Worm (Caenorhabditis elegans) whole organism, late embryonic: ENCODE data around the gene F35F10.5.

Experiments used
- ceh-31 ChIP-seq: sonication (generic microtip); optimal IDR thresholded peaks from 2 replicates; lab custom pipeline; 2016; ENCODE audit warnings: missing genetic modification characterization, missing compliant biosample characterization
- ceh-34 ChIP-seq: sonication (generic microtip); optimal IDR thresholded peaks from 2 replicates; lab custom pipeline; 2016; ENCODE audit warnings: mild to moderate bottlenecking, missing genetic modification characterization, missing compliant biosample characterization
- ceh-9 ChIP-seq: sonication (generic microtip); optimal IDR thresholded peaks from 2 replicates; lab custom pipeline; 2016; ENCODE audit warnings: mild to moderate bottlenecking, missing genetic modification characterization, inconsistent platforms, missing compliant biosample characterization
- che-1 ChIP-seq: sonication (generic microtip); optimal IDR thresholded peaks from 2 replicates; lab custom pipeline; 2016; ENCODE audit warnings: mild to moderate bottlenecking, missing genetic modification characterization, missing compliant biosample characterization
- dmd-4 ChIP-seq: sonication (generic microtip); optimal IDR thresholded peaks from 2 replicates; lab custom pipeline; 2016; ENCODE audit warnings: borderline replicate concordance, missing genetic modification characterization, missing compliant biosample characterization
- elt-4 ChIP-seq: sonication (generic microtip); optimal IDR thresholded peaks from 2 replicates; lab custom pipeline; 2016; ENCODE audit warnings: missing genetic modification characterization, missing compliant biosample characterization
- fkh-10 ChIP-seq: fragments of 150-350 bp; optimal IDR thresholded peaks from 2 replicates; lab custom pipeline; 2014; ENCODE audit warnings: missing biosample characterization, missing genetic modification reagents, missing genetic modification characterization
- madf-2 ChIP-seq: sonication (generic microtip); optimal IDR thresholded peaks from 2 replicates; lab custom pipeline; 2017; ENCODE audit warnings: missing genetic modification characterization, missing compliant biosample characterization
- nhr-11 ChIP-seq: fragments of 150-350 bp; optimal IDR thresholded peaks from 2 replicates; lab custom pipeline; 2014; ENCODE audit warnings: missing biosample characterization, missing genetic modification characterization
- pha-4 ChIP-seq: fragments of 150-350 bp; optimal IDR thresholded peaks from 2 replicates; lab custom pipeline; 2018; ENCODE audit warnings: missing biosample characterization, missing genetic modification reagents, missing genetic modification characterization
- sox-2 ChIP-seq: fragments of 200-800 bp; sonication (Bioruptor generic); IDR thresholded peaks from 2 replicates; pipeline ENCODE4 v1.3.6; 2022; ENCODE audit warnings: missing genetic modification reagents, missing genetic modification characterization, missing compliant biosample characterization
- syd-9 ChIP-seq: sonication (generic microtip); optimal IDR thresholded peaks from 2 replicates; lab custom pipeline; 2016; ENCODE audit warnings: mild to moderate bottlenecking, missing genetic modification characterization, moderate library complexity, missing compliant biosample characterization
- tbx-2 ChIP-seq: sonication (generic microtip); optimal IDR thresholded peaks from 2 replicates; lab custom pipeline; 2016; ENCODE audit warnings: missing genetic modification characterization, missing compliant biosample characterization

DNA sequence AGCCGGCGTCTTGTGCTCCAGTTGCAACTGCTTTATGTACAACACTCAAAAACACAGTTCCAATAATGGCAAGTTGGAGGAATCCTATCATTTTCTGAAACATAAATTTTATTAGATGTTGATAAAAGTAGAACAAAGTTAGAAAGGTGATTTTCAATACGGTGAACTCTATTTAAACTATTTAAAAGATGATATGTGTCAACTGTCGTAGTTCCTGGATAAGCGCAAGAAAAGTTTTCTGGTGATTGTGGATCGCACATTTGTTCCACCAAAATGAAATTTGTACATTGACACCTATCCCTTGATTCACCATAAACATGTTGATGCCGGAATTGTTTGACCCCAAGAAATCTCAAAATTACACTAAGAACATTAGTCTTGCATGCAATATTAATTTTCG, 47.3 kb downstream of the F35F10.5 start, which contains the start of gene C17B7.9:
- TF ChIP-seq tbx-2 (tag; lab: Kevin White, UChicago) = no peak
- TF ChIP-seq madf-2 (tag; lab: Kevin White, UChicago) = no peak
- TF ChIP-seq che-1 (tag; lab: Kevin White, UChicago) = no peak
- no peak for TF ChIP-seq elt-4 (tag; lab: Kevin White, UChicago)
- TF ChIP-seq dmd-4 (tag; lab: Kevin White, UChicago) = no peak
- no peak for TF ChIP-seq fkh-10 (GFP tag; lab: Kevin White, UChicago)
- no peak for TF ChIP-seq ceh-9 (tag; lab: Kevin White, UChicago)
- no peak for TF ChIP-seq pha-4 (tag; lab: Kevin White, UChicago)
- no peak for TF ChIP-seq syd-9 (tag; lab: Kevin White, UChicago)
- TF ChIP-seq sox-2 = no peak
- no peak for TF ChIP-seq ceh-34
- TF ChIP-seq ceh-31 (tag; lab: Kevin White, UChicago) = no peak
- no peak for TF ChIP-seq nhr-11 (tag; lab: Kevin White, UChicago)
